Worm (Caenorhabditis elegans) whole organism, L1 larva: ENCODE results near the gene dcaf-1.

Source experiments
- C04F5.9 ChIP-seq: sonication (generic microtip); optimal IDR thresholded peaks from 2 replicates; lab custom pipeline; 2016; ENCODE audit warnings: missing genetic modification characterization, missing compliant biosample characterization
- C16A3.4 ChIP-seq: fragments of 150-350 bp; optimal IDR thresholded peaks from 2 replicates; lab custom pipeline; 2014; ENCODE audit warnings: missing biosample characterization, missing genetic modification characterization
- C34B4.2 ChIP-seq: sonication (generic microtip); optimal IDR thresholded peaks from 2 replicates; lab custom pipeline; 2017; ENCODE audit warnings: mild to moderate bottlenecking, missing genetic modification characterization, missing compliant biosample characterization
- F16B12.6 ChIP-seq: fragments of 150-350 bp; optimal IDR thresholded peaks from 2 replicates; lab custom pipeline; 2014; ENCODE audit warnings: missing biosample characterization, missing genetic modification characterization
- Y116A8C.19 ChIP-seq: sonication (generic microtip); optimal IDR thresholded peaks from 2 replicates; lab custom pipeline; 2016; ENCODE audit warnings: missing compliant biosample characterization, missing genetic modification characterization, borderline replicate concordance
- aha-1 ChIP-seq: fragments of 150-350 bp; optimal IDR thresholded peaks from 2 replicates; lab custom pipeline; 2014; ENCODE audit warnings: missing biosample characterization, missing genetic modification characterization
- aly-2 ChIP-seq: fragments of 150-350 bp; optimal IDR thresholded peaks from 2 replicates; lab custom pipeline; 2014; ENCODE audit warnings: missing biosample characterization, missing genetic modification characterization
- ceh-63 ChIP-seq: fragments of 200-800 bp; sonication (Bioruptor generic); optimal IDR thresholded peaks from 2 replicates; lab custom pipeline; 2018; ENCODE audit warnings: mild to moderate bottlenecking, missing genetic modification characterization, missing compliant biosample characterization
- ceh-82 ChIP-seq, 3 experiments: fragments of 150-350 bp in 1 of 3; sonication (generic microtip) in 2 of 3; optimal IDR thresholded peaks; 2 replicates each; lab custom pipeline; 2014 to 2017; ENCODE audit warnings: missing biosample characterization in 3 of 3, missing genetic modification characterization in 3 of 3
- ceh-88 ChIP-seq: fragments of 200-800 bp; sonication (Bioruptor generic); IDR thresholded peaks from 2 replicates; pipeline ENCODE4 v1.3.6; 2022; ENCODE audit warnings: missing genetic modification characterization, missing compliant biosample characterization
- ces-1 ChIP-seq: fragments of 150-350 bp; optimal IDR thresholded peaks from 2 replicates; lab custom pipeline; 2014; ENCODE audit warnings: missing biosample characterization, missing genetic modification reagents, missing genetic modification characterization
- dpl-1 ChIP-seq, 3 experiments: fragments of 150-350 bp in 2 of 3; sonication (generic microtip) in 1 of 3; optimal IDR thresholded peaks; 2 replicates each; lab custom pipeline; 2014 to 2017; ENCODE audit warnings: missing biosample characterization in 3 of 3, missing genetic modification characterization in 3 of 3, missing genetic modification reagents in 3 of 3
- efl-1 ChIP-seq, 4 experiments: fragments of 150-350 bp; optimal IDR thresholded peaks in 3 of 4; peaks in 1 of 4; 1 replicate in 1 of 4; 2 replicates in 3 of 4; lab custom pipeline; 2014; ENCODE audit warnings: missing biosample characterization in 2 of 4, missing genetic modification characterization in 2 of 4, missing genetic modification reagents in 2 of 4
- efl-3 ChIP-seq: fragments of 200-800 bp; sonication (Bioruptor generic); optimal IDR thresholded peaks from 2 replicates; lab custom pipeline; 2018; ENCODE audit warnings: mild to moderate bottlenecking, missing genetic modification characterization, missing compliant biosample characterization
- egl-13 ChIP-seq: sonication (generic microtip); optimal IDR thresholded peaks from 2 replicates; lab custom pipeline; 2016; ENCODE audit warnings: missing genotype, missing genetic modification reagents, missing genetic modification characterization, missing compliant biosample characterization
- egl-27 ChIP-seq, 2 experiments: fragments of 150-350 bp in 1 of 2; sonication (generic microtip); optimal IDR thresholded peaks; 3 replicates each; lab custom pipeline; 2017 to 2018; ENCODE audit warnings: missing biosample characterization in 2 of 2, missing genetic modification characterization in 2 of 2, missing genetic modification reagents in 2 of 2
- elt-3 ChIP-seq, 6 experiments: fragments of 150-350 bp in 1 of 6; sonication (generic microtip); optimal IDR thresholded peaks; 2 replicates each; lab custom pipeline; 2017 to 2018; ENCODE audit warnings: missing biosample characterization in 6 of 6, missing genetic modification characterization in 6 of 6, inconsistent platforms in 1 of 6
- ets-5 ChIP-seq: fragments of 200-800 bp; sonication (Bioruptor generic); IDR thresholded peaks from 2 replicates; pipeline ENCODE4 v1.3.6; 2022; ENCODE audit warnings: missing genetic modification characterization, missing compliant biosample characterization
- fkh-10 ChIP-seq: sonication (generic microtip); optimal IDR thresholded peaks from 2 replicates; lab custom pipeline; 2017; ENCODE audit warnings: missing biosample characterization, missing genetic modification reagents, missing genetic modification characterization
- fkh-4 ChIP-seq: sonication (generic microtip); optimal IDR thresholded peaks from 2 replicates; lab custom pipeline; 2016; ENCODE audit warnings: missing compliant biosample characterization, missing genetic modification characterization, borderline replicate concordance
- fkh-8 ChIP-seq: sonication (generic microtip); optimal IDR thresholded peaks from 2 replicates; lab custom pipeline; 2016; ENCODE audit warnings: mild to moderate bottlenecking, missing genetic modification characterization, missing compliant biosample characterization
- fos-1 ChIP-seq: fragments of 150-350 bp; optimal IDR thresholded peaks from 2 replicates; lab custom pipeline; 2014; ENCODE audit warnings: missing biosample characterization, missing genetic modification characterization
- grh-1 ChIP-seq: fragments of 200-800 bp; sonication (Bioruptor generic); IDR thresholded peaks from 2 replicates; pipeline ENCODE4 v1.3.6; 2022; ENCODE audit warnings: missing genetic modification reagents, missing genetic modification characterization, missing compliant biosample characterization
- hlh-17 ChIP-seq: fragments of 200-800 bp; sonication (Bioruptor generic); optimal IDR thresholded peaks from 2 replicates; lab custom pipeline; 2018; ENCODE audit warnings: missing genetic modification characterization, mild to moderate bottlenecking, missing compliant biosample characterization, moderate library complexity, borderline replicate concordance
- hlh-4 ChIP-seq: sonication (generic microtip); optimal IDR thresholded peaks from 2 replicates; lab custom pipeline; 2016; ENCODE audit warnings: mild to moderate bottlenecking, missing genetic modification characterization, missing compliant biosample characterization
- isw-1 ChIP-seq: fragments of 200-800 bp; sonication (Bioruptor generic); IDR thresholded peaks from 2 replicates; pipeline ENCODE4 v1.3.6; 2022; ENCODE audit warnings: missing genetic modification characterization, missing compliant biosample characterization
- jun-1 ChIP-seq: fragments of 150-350 bp; optimal IDR thresholded peaks from 2 replicates; lab custom pipeline; 2014; ENCODE audit warnings: missing biosample characterization, missing genetic modification reagents, missing genetic modification characterization
- lin-35 ChIP-seq, 2 experiments: fragments of 150-350 bp; optimal IDR thresholded peaks; 2 replicates each; lab custom pipeline; 2014; ENCODE audit warnings: missing biosample characterization in 2 of 2, missing genetic modification characterization in 2 of 2, missing genetic modification reagents in 2 of 2
- lin-39 ChIP-seq: fragments of 150-350 bp; optimal IDR thresholded peaks from 2 replicates; lab custom pipeline; 2014; ENCODE audit warnings: missing biosample characterization, missing genetic modification reagents, missing genetic modification characterization
- lir-3 ChIP-seq: sonication (generic microtip); optimal IDR thresholded peaks from 2 replicates; lab custom pipeline; 2016; ENCODE audit warnings: mild to moderate bottlenecking, missing genetic modification characterization, moderate library complexity, missing compliant biosample characterization; ENCODE audit not compliant: poor library complexity
- lsy-2 ChIP-seq, 2 experiments: fragments of 150-350 bp; optimal IDR thresholded peaks; 2 replicates each; lab custom pipeline; 2014; ENCODE audit warnings: missing biosample characterization in 2 of 2, missing genetic modification characterization in 2 of 2
- mdl-1 ChIP-seq, 2 experiments: fragments of 150-350 bp; optimal IDR thresholded peaks; 2 replicates each; lab custom pipeline; 2014 to 2017; ENCODE audit warnings: missing biosample characterization in 2 of 2, missing genetic modification characterization in 2 of 2, inconsistent platforms in 1 of 2
- mef-2 ChIP-seq: fragments of 150-350 bp; optimal IDR thresholded peaks from 2 replicates; lab custom pipeline; 2014; ENCODE audit warnings: missing biosample characterization, missing genetic modification characterization
- nhr-11 ChIP-seq: fragments of 150-350 bp; optimal IDR thresholded peaks from 2 replicates; lab custom pipeline; 2014; ENCODE audit warnings: missing biosample characterization, missing genetic modification characterization
- nhr-12 ChIP-seq: sonication (generic microtip); optimal IDR thresholded peaks from 2 replicates; lab custom pipeline; 2017; ENCODE audit warnings: missing biosample characterization, missing genetic modification characterization
- nhr-19 ChIP-seq: fragments of 200-800 bp; sonication (Bioruptor generic); conservative IDR thresholded peaks from 2 replicates; pipeline ENCODE4 v1.3.6; 2022; ENCODE audit warnings: missing genetic modification characterization, missing compliant biosample characterization
- nhr-20 ChIP-seq: sonication (generic microtip); optimal IDR thresholded peaks from 2 replicates; lab custom pipeline; 2016; ENCODE audit warnings: mild to moderate bottlenecking, missing genetic modification characterization, missing compliant biosample characterization
- nhr-71 ChIP-seq: sonication (generic microtip); optimal IDR thresholded peaks from 2 replicates; lab custom pipeline; 2016; ENCODE audit warnings: mild to moderate bottlenecking, missing genetic modification characterization, moderate library complexity, missing compliant biosample characterization
- nhr-84 ChIP-seq: sonication (generic microtip); optimal IDR thresholded peaks from 2 replicates; lab custom pipeline; 2017; ENCODE audit warnings: missing biosample characterization, missing genetic modification characterization
- nhr-90 ChIP-seq: sonication (generic microtip); optimal IDR thresholded peaks from 2 replicates; lab custom pipeline; 2016; ENCODE audit warnings: mild to moderate bottlenecking, missing genetic modification characterization, missing compliant biosample characterization; ENCODE audit not compliant: poor library complexity
- pag-3 ChIP-seq: sonication (generic microtip); optimal IDR thresholded peaks from 2 replicates; lab custom pipeline; 2017; ENCODE audit warnings: missing genetic modification characterization, mild to moderate bottlenecking, missing compliant biosample characterization, antibody characterized with exemption, borderline replicate concordance; ENCODE audit not compliant: insufficient read depth
- rnt-1 ChIP-seq: sonication (generic microtip); optimal IDR thresholded peaks from 2 replicates; lab custom pipeline; 2016; ENCODE audit warnings: mild to moderate bottlenecking, missing genetic modification characterization, moderate library complexity, missing compliant biosample characterization
- skn-1 ChIP-seq: fragments of 150-350 bp; optimal IDR thresholded peaks from 2 replicates; lab custom pipeline; 2014; ENCODE audit warnings: missing biosample characterization, missing genetic modification characterization
- sptf-1 ChIP-seq: fragments of 150-350 bp; optimal IDR thresholded peaks from 2 replicates; lab custom pipeline; 2014; ENCODE audit warnings: missing biosample characterization, missing genetic modification characterization
- sup-37 ChIP-seq: fragments of 200-800 bp; sonication (Bioruptor generic); optimal IDR thresholded peaks from 2 replicates; lab custom pipeline; 2018; ENCODE audit warnings: mild to moderate bottlenecking, missing genetic modification characterization, missing compliant biosample characterization
- swsn-7 ChIP-seq: sonication (generic microtip); optimal IDR thresholded peaks from 2 replicates; lab custom pipeline; 2016; ENCODE audit warnings: missing genetic modification characterization, missing compliant biosample characterization
- tbx-2 ChIP-seq: sonication (generic microtip); optimal IDR thresholded peaks from 2 replicates; lab custom pipeline; 2016; ENCODE audit warnings: missing genetic modification characterization, missing compliant biosample characterization
- tlp-1 ChIP-seq: fragments of 150-350 bp; optimal IDR thresholded peaks from 2 replicates; lab custom pipeline; 2014; ENCODE audit warnings: missing biosample characterization, missing genetic modification characterization
- unc-62 ChIP-seq: fragments of 150-350 bp; optimal IDR thresholded peaks from 2 replicates; lab custom pipeline; 2014; ENCODE audit warnings: missing biosample characterization, missing genetic modification reagents, missing genetic modification characterization
- unc-98 ChIP-seq: fragments of 200-800 bp; sonication (Bioruptor generic); IDR thresholded peaks from 2 replicates; pipeline ENCODE4 v1.3.6; 2022; ENCODE audit warnings: missing genetic modification characterization, missing compliant biosample characterization
- ztf-4 ChIP-seq: fragments of 150-350 bp; optimal IDR thresholded peaks from 2 replicates; lab custom pipeline; 2014; ENCODE audit warnings: missing biosample characterization, missing genetic modification characterization

Gene dcaf-1

DNA sequence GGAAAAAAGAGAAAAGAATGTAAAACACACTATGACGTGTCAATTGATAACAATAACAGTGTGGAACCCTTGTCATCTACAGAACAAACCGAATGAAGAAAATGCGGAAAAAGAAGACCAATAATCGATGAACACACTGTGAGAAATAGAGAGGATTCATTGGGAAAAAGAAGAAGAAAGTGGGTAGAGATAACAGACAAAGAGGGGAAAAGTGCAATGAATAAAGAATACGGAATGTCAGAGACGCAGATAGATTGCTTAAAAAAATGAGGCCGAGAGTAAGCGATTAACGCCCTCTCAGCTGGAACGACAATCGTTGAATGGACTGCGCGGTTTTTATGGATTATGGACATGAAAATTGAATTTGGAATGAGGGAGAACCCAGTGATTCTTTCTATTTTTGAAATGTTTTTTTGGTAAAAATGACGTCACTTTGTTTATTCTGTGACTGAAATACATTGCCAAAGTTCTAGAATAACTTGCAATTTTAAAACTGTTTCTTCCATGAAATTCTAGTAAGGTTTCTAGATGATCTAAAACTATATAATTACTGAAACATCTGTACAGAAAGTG is 58.6 kb downstream of the dcaf-1 start, which contains the start of gene amph-1:
TSS of gene amph-1 (minus strand) at position 85 of the 573 bp plus-strand sequence.
- TF ChIP-seq fkh-8 (tag; lab: Kevin White, UChicago) (no peak), sup-37 (GFP tag; lab: Kevin White, UChicago) (no peak), aly-2 (tag; lab: Kevin White, UChicago) (no peak), efl-3 (no peak), efl-1 (optimal IDR thresholded peaks at IDR 0.05; lab: Kevin White, UChicago) (peak; percentile 47 to 62), efl-1 (GFP tag; optimal IDR thresholded peaks at IDR 0.05 in 1 of 2; lab: Kevin White, UChicago) (no peak), elt-3 (tag; optimal IDR thresholded peaks at IDR 0.05; lab: Kevin White, UChicago) (peak in 1 of 6 experiments; percentile 8), lir-3 (tag; lab: Kevin White, UChicago) (peak; percentile 2), swsn-7 (tag; lab: Kevin White, UChicago) (peak; percentile 19), nhr-20 (tag; lab: Kevin White, UChicago) (peak; percentile 35), nhr-84 (no peak), fkh-10 (GFP tag; lab: Kevin White, UChicago) (no peak), F16B12.6 (tag; lab: Kevin White, UChicago) (no peak), hlh-4 (no peak), pag-3 (no peak), ceh-88 (GFP tag; lab: Robert Waterston, UW) (no peak), ztf-4 (tag; lab: Kevin White, UChicago) (no peak), grh-1 (GFP tag; lab: Robert Waterston, UW) (no peak), C04F5.9 (tag; lab: Kevin White, UChicago) (no peak), C16A3.4 (tag; lab: Kevin White, UChicago) (no peak), lsy-2 (tag; optimal IDR thresholded peaks at IDR 0.05; lab: Kevin White, UChicago) (peak; percentile 20 to 60), mdl-1 (tag; optimal IDR thresholded peaks at IDR 0.05; lab: Kevin White, UChicago) (no peak), fkh-4 (no peak), mef-2 (tag; lab: Kevin White, UChicago) (no peak), unc-98 (GFP tag; lab: Robert Waterston, UW) (no peak), ceh-82 (tag; optimal IDR thresholded peaks at IDR 0.05; lab: Kevin White, UChicago) (peak in 1 of 3 experiments; percentile 1), nhr-19 (GFP tag; lab: Robert Waterston, UW) (no peak), ets-5 (GFP tag; lab: Robert Waterston, UW) (no peak), sptf-1 (tag; lab: Kevin White, UChicago) (no peak), Y116A8C.19 (no peak), nhr-12 (no peak), fos-1 (no peak), tbx-2 (tag; lab: Kevin White, UChicago) (peak; percentile 15), nhr-11 (tag; lab: Kevin White, UChicago) (no peak), isw-1 (GFP tag; lab: Robert Waterston, UW) (no peak; the same call in 1 of the 2 replicates), ces-1 (no peak), jun-1 (peak; percentile 2), tlp-1 (no peak), unc-62 (no peak), lin-39 (tag; lab: Kevin White, UChicago) (no peak), hlh-17 (GFP tag; lab: Kevin White, UChicago) (no peak), C34B4.2 (tag; lab: Kevin White, UChicago) (no peak), lin-35 (GFP tag; optimal IDR thresholded peaks at IDR 0.05; lab: Kevin White, UChicago) (peak; percentile 41), aha-1 (tag; lab: Kevin White, UChicago) (no peak), nhr-71 (tag; lab: Kevin White, UChicago) (peak; percentile 37), skn-1 (tag; lab: Kevin White, UChicago) (peak; percentile 1), egl-27 (tag; optimal IDR thresholded peaks at IDR 0.05; lab: Kevin White, UChicago) (no peak), nhr-90 (tag; lab: Kevin White, UChicago) (no peak), ceh-63 (GFP tag; lab: Kevin White, UChicago) (no peak), rnt-1 (tag; lab: Kevin White, UChicago) (peak; percentile 45), dpl-1 (GFP tag; optimal IDR thresholded peaks at IDR 0.05; lab: Kevin White, UChicago) (peak in 2 of 3 experiments; percentile 1 to 19), egl-13 (no peak)
